Fruit fly (Drosophila melanogaster) whole organism, prepupa: ENCODE measurements around the gene Cyt-c1L.

Experiments used
- Blimp-1 ChIP-seq: fragments of 200-800 bp; sonication (Bioruptor generic); optimal IDR thresholded peaks from 3 replicates; lab custom pipeline; 2017; ENCODE audit warnings: missing biosample characterization, missing genetic modification characterization, mild to moderate bottlenecking, moderate library complexity, missing genetic modification reagents
- CG10669 ChIP-seq: fragments of 200-800 bp; sonication (Bioruptor generic); optimal IDR thresholded peaks from 3 replicates; lab custom pipeline; 2018; ENCODE audit warnings: missing biosample characterization, mild to moderate bottlenecking, missing genetic modification characterization, moderate library complexity
- CG11762 ChIP-seq: fragments of 200-800 bp; sonication (Bioruptor generic); optimal IDR thresholded peaks from 3 replicates; lab custom pipeline; 2016; ENCODE audit warnings: missing biosample characterization, missing genetic modification characterization; ENCODE audit not compliant: insufficient read depth
- CG11902 ChIP-seq: fragments of 200-800 bp; sonication (Bioruptor generic); optimal IDR thresholded peaks from 3 replicates; lab custom pipeline; 2016; ENCODE audit warnings: missing biosample characterization, missing genetic modification characterization
- CG15336 ChIP-seq: fragments of 200-800 bp; sonication (Bioruptor generic); IDR thresholded peaks from 2 replicates; pipeline ENCODE4 v1.3.6; 2022; ENCODE audit warnings: missing biosample characterization, missing genetic modification characterization
- CG1621 ChIP-seq: fragments of 200-800 bp; sonication (Bioruptor generic); optimal IDR thresholded peaks from 3 replicates; lab custom pipeline; 2018; ENCODE audit warnings: missing biosample characterization, mild to moderate bottlenecking, missing genetic modification characterization
- CG16779 ChIP-seq: fragments of 200-800 bp; sonication (Bioruptor generic); optimal IDR thresholded peaks from 3 replicates; lab custom pipeline; 2017; ENCODE audit warnings: missing biosample characterization, mild to moderate bottlenecking, missing genetic modification characterization
- CG31627 ChIP-seq: fragments of 200-800 bp; sonication (Bioruptor generic); optimal IDR thresholded peaks from 3 replicates; lab custom pipeline; 2016; ENCODE audit warnings: missing biosample characterization, missing genetic modification characterization
- CG34406 ChIP-seq: fragments of 200-800 bp; sonication (Bioruptor generic); optimal IDR thresholded peaks from 3 replicates; lab custom pipeline; 2016; ENCODE audit warnings: missing biosample characterization, missing genetic modification characterization
- CG3919 ChIP-seq: fragments of 200-800 bp; sonication (Bioruptor generic); optimal IDR thresholded peaks from 3 replicates; lab custom pipeline; 2016; ENCODE audit warnings: missing biosample characterization, missing genetic modification characterization
- CG4318 ChIP-seq: fragments of 200-800 bp; sonication (Bioruptor generic); optimal IDR thresholded peaks from 3 replicates; lab custom pipeline; 2017; ENCODE audit warnings: missing biosample characterization, mild to moderate bottlenecking, missing genetic modification characterization
- CG6163 ChIP-seq: fragments of 200-800 bp; sonication (Bioruptor generic); IDR thresholded peaks from 3 replicates; pipeline ENCODE4 v1.3.6; 2022; ENCODE audit warnings: missing biosample characterization, missing genetic modification characterization
- CG6792 ChIP-seq: fragments of 200-800 bp; sonication (Bioruptor generic); optimal IDR thresholded peaks from 3 replicates; lab custom pipeline; 2016; ENCODE audit warnings: missing biosample characterization, missing genetic modification characterization
- CG6808 ChIP-seq: fragments of 200-800 bp; sonication (Bioruptor generic); optimal IDR thresholded peaks from 3 replicates; lab custom pipeline; 2017; ENCODE audit warnings: missing biosample characterization, missing genetic modification characterization, mild to moderate bottlenecking, moderate library complexity, missing genetic modification reagents
- CG6854 ChIP-seq: fragments of 200-800 bp; sonication (Bioruptor generic); optimal IDR thresholded peaks from 2 replicates; lab custom pipeline; 2017; ENCODE audit warnings: missing biosample characterization, mild to moderate bottlenecking, missing genetic modification characterization
- CG8319 ChIP-seq: fragments of 200-800 bp; sonication (Bioruptor generic); optimal IDR thresholded peaks from 3 replicates; lab custom pipeline; 2016; ENCODE audit warnings: missing biosample characterization, missing genetic modification characterization
- CG8632 ChIP-seq: fragments of 200-800 bp; sonication (Bioruptor generic); optimal IDR thresholded peaks from 3 replicates; lab custom pipeline; 2016; ENCODE audit warnings: missing biosample characterization, missing genetic modification characterization
- Eip75B ChIP-seq: fragments of 200-800 bp; sonication (Bioruptor generic); optimal IDR thresholded peaks from 3 replicates; lab custom pipeline; 2016; ENCODE audit warnings: missing biosample characterization, missing genetic modification characterization
- Eip78C ChIP-seq: fragments of 200-800 bp; sonication (Bioruptor generic); peaks from one replicate; lab custom pipeline; 2016; ENCODE audit warnings: missing biosample characterization, missing genetic modification characterization
- Ets21C ChIP-seq: fragments of 200-800 bp; sonication (Bioruptor generic); optimal IDR thresholded peaks from 3 replicates; lab custom pipeline; 2016; ENCODE audit warnings: missing biosample characterization, missing genetic modification characterization
- Ets96B ChIP-seq: fragments of 200-800 bp; optimal IDR thresholded peaks from 2 replicates; lab custom pipeline; 2019; ENCODE audit warnings: missing biosample characterization, mild to moderate bottlenecking, missing genetic modification characterization, moderate library complexity
- Gug ChIP-seq: fragments of 200-800 bp; sonication (Bioruptor generic); IDR thresholded peaks from 2 replicates; pipeline ENCODE4 v1.3.6; 2022; ENCODE audit warnings: missing biosample characterization, missing genetic modification characterization
- Hr38 ChIP-seq: sonication (Bioruptor generic); optimal IDR thresholded peaks from 2 replicates; lab custom pipeline; 2016; ENCODE audit warnings: missing biosample characterization, missing genetic modification characterization
- Hr39 ChIP-seq: fragments of 200-800 bp; sonication (Bioruptor generic); optimal IDR thresholded peaks from 2 replicates; lab custom pipeline; 2016; ENCODE audit warnings: missing biosample characterization, missing genetic modification characterization
- Hr4 ChIP-seq: fragments of 200-800 bp; sonication (Bioruptor generic); optimal IDR thresholded peaks from 3 replicates; lab custom pipeline; 2016; ENCODE audit warnings: missing biosample characterization, missing genetic modification characterization
- Met ChIP-seq: fragments of 200-800 bp; sonication (Bioruptor generic); optimal IDR thresholded peaks from 3 replicates; lab custom pipeline; 2016; ENCODE audit warnings: missing biosample characterization, missing genetic modification characterization
- OdsH ChIP-seq: fragments of 200-800 bp; sonication (Bioruptor generic); optimal IDR thresholded peaks from 3 replicates; lab custom pipeline; 2016; ENCODE audit warnings: missing biosample characterization, missing genetic modification characterization
- Smox ChIP-seq: fragments of 200-800 bp; sonication (Bioruptor generic); optimal IDR thresholded peaks from 3 replicates; lab custom pipeline; 2016; ENCODE audit warnings: missing biosample characterization, missing genetic modification characterization
- Sox102F ChIP-seq: fragments of 200-800 bp; sonication (Bioruptor generic); optimal IDR thresholded peaks from 2 replicates; lab custom pipeline; 2016; ENCODE audit warnings: missing biosample characterization, mild to moderate bottlenecking, missing genetic modification characterization
- Sox14 ChIP-seq: fragments of 200-800 bp; sonication (Bioruptor generic); optimal IDR thresholded peaks from 3 replicates; lab custom pipeline; 2016; ENCODE audit warnings: missing biosample characterization, missing genetic modification characterization
- acj6 ChIP-seq: fragments of 200-800 bp; sonication (Bioruptor generic); optimal IDR thresholded peaks from 3 replicates; lab custom pipeline; 2016; ENCODE audit warnings: missing biosample characterization, missing genetic modification characterization
- cyc ChIP-seq: fragments of 200-800 bp; sonication (Bioruptor generic); optimal IDR thresholded peaks from 3 replicates; lab custom pipeline; 2016; ENCODE audit warnings: missing biosample characterization, missing genetic modification characterization
- dac ChIP-seq: fragments of 200-800 bp; sonication (Bioruptor generic); optimal IDR thresholded peaks from 2 replicates; lab custom pipeline; 2017; ENCODE audit warnings: missing biosample characterization, mild to moderate bottlenecking, missing genetic modification characterization
- dsx ChIP-seq: fragments of 200-800 bp; optimal IDR thresholded peaks from 3 replicates; lab custom pipeline; 2019; ENCODE audit warnings: missing biosample characterization, mild to moderate bottlenecking, missing genetic modification characterization, moderate library complexity; ENCODE audit not compliant: poor library complexity, severe bottlenecking
- eg ChIP-seq: fragments of 200-800 bp; sonication (Bioruptor generic); IDR thresholded peaks from 3 replicates; pipeline ENCODE4 v1.3.6; 2022; ENCODE audit warnings: missing biosample characterization, missing genetic modification characterization
- fd59A ChIP-seq: fragments of 200-800 bp; sonication (Bioruptor generic); optimal IDR thresholded peaks from 2 replicates; lab custom pipeline; 2017; ENCODE audit warnings: missing biosample characterization, mild to moderate bottlenecking, missing genetic modification characterization, missing genetic modification reagents
- fkh ChIP-seq: fragments of 200-800 bp; sonication (Bioruptor generic); optimal IDR thresholded peaks from 3 replicates; lab custom pipeline; 2017; ENCODE audit warnings: missing biosample characterization, mild to moderate bottlenecking, missing genetic modification characterization, moderate library complexity
- net ChIP-seq: fragments of 200-800 bp; sonication (Bioruptor generic); optimal IDR thresholded peaks from 3 replicates; lab custom pipeline; 2016; ENCODE audit warnings: missing biosample characterization, missing genetic modification characterization
- spab ChIP-seq: fragments of 200-800 bp; sonication (Bioruptor generic); optimal IDR thresholded peaks from 2 replicates; lab custom pipeline; 2017; ENCODE audit warnings: missing biosample characterization, mild to moderate bottlenecking, missing genetic modification characterization, missing genetic modification reagents
- ss ChIP-seq, 2 experiments: fragments of 200-800 bp; sonication (Bioruptor generic); optimal IDR thresholded peaks; 2 replicates in 1 of 2; 3 replicates in 1 of 2; lab custom pipeline; 2017 to 2018; ENCODE audit warnings: mild to moderate bottlenecking in 2 of 2, missing biosample characterization in 2 of 2, missing genetic modification characterization in 2 of 2, moderate library complexity in 1 of 2
- svp ChIP-seq: fragments of 200-800 bp; sonication (Bioruptor generic); peaks from one replicate; lab custom pipeline; 2016; ENCODE audit warnings: missing biosample characterization, missing genetic modification characterization
- topi ChIP-seq: fragments of 200-800 bp; sonication (Bioruptor generic); optimal IDR thresholded peaks from 3 replicates; lab custom pipeline; 2016; ENCODE audit warnings: missing biosample characterization, missing genetic modification characterization

The Cyt-c1L gene

dm6 chr3R:29196967-29197611, 6.8 kb downstream of the Cyt-c1L start, which contains the start of gene CG14515 (continued):
- TF ChIP-seq CG16779 (no peak), CG4318 (GFP tag; lab: Kevin White, UChicago) (no peak), Sox102F (GFP tag; lab: Kevin White, UChicago) (no peak)

- TF ChIP-seq Ets96B (tag; lab: Kevin White, UChicago): no peak
- peak; percentile 40 for TF ChIP-seq svp (GFP tag; lab: Kevin White, UChicago)
Measured at dm6 chr3R:29194957-29195356, 9.0 kb downstream of the Cyt-c1L start, which contains the start of gene jus. TSS of gene jus (minus strand) at chr3R:29194994.

DNA sequence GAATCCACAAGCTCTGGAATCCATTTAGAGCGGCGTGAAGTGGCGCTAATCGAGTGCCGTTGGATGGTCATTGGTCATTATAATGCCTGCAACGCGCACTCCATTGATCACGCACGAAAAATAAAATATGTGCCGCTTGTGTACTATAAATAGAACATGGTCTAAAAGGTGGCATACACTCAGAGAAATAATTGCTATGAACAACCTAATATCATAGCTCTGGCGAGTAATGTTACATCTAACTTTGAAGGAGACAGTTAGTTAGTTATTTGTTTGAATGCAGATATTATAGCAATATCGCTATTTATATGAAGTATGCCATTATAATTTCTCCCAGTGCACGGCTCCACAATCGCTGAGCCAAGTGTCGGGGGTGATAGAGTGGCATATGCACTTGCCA, 12.9 kb downstream of the Cyt-c1L start:
- TF ChIP-seq cyc (GFP tag; lab: Kevin White, UChicago) (no peak), dsx (no peak), svp (GFP tag; lab: Kevin White, UChicago) (peak; percentile 45), CG8632 (GFP tag; lab: Kevin White, UChicago) (no peak), Hr38 (GFP tag; lab: Kevin White, UChicago) (no peak), Ets21C (no peak), Gug (GFP tag; lab: Robert Waterston, UW) (no peak), Hr4 (GFP tag; lab: Kevin White, UChicago) (peak; percentile 8), CG11762 (no peak), CG34406 (GFP tag; lab: Kevin White, UChicago) (no peak), Blimp-1 (GFP tag; lab: Kevin White, UChicago) (no peak), CG11902 (GFP tag; lab: Kevin White, UChicago) (no peak), eg (GFP tag; lab: Robert Waterston, UW) (peak; percentile 28; the same call in 1 of the 3 replicates), CG6808 (GFP tag; lab: Kevin White, UChicago) (no peak), CG15336 (no peak), Eip78C (GFP tag; lab: Kevin White, UChicago) (no peak)

dm6 chr3R:29164930-29165693, 38.8 kb downstream of the Cyt-c1L start, which contains the start of gene CG11898:
TSS of gene CG11898 (plus strand) at chr3R:29165643.
- TF ChIP-seq CG10669 (GFP tag; lab: Kevin White, UChicago) (no peak), eg (GFP tag; lab: Robert Waterston, UW) (no peak), CG11902 (GFP tag; lab: Kevin White, UChicago) (no peak), CG34406 (GFP tag; lab: Kevin White, UChicago) (peak; percentile 18), Ets21C (peak; percentile 28), CG6854 (GFP tag; lab: Kevin White, UChicago) (no peak), Sox102F (GFP tag; lab: Kevin White, UChicago) (peak; percentile 61), CG3919 (no peak), Eip75B (GFP tag; lab: Kevin White, UChicago) (peak; percentile 11), cyc (GFP tag; lab: Kevin White, UChicago) (no peak), CG8319 (GFP tag; lab: Kevin White, UChicago) (no peak), CG6808 (GFP tag; lab: Kevin White, UChicago) (no peak), CG1621 (tag; lab: Kevin White, UChicago) (no peak), net (no peak), svp (GFP tag; lab: Kevin White, UChicago) (peak; percentile 81), dac (GFP tag; lab: Kevin White, UChicago) (no peak), CG6163 (GFP tag; lab: Robert Waterston, UW) (peak; percentile 21; the same call in 1 of the 3 replicates), CG6792 (peak; percentile 28), topi (GFP tag; lab: Kevin White, UChicago) (peak; percentile 52), Eip78C (GFP tag; lab: Kevin White, UChicago) (no peak), Sox14 (GFP tag; lab: Kevin White, UChicago) (peak; percentile 22), acj6 (GFP tag; lab: Kevin White, UChicago) (no peak), Ets96B (tag; lab: Kevin White, UChicago) (no peak), Smox (peak; percentile 61), Hr39 (peak; percentile 34), ss (GFP tag; optimal IDR thresholded peaks at IDR 0.05; lab: Kevin White, UChicago) (no peak), CG16779 (no peak), spab (GFP tag; lab: Kevin White, UChicago) (no peak), fkh (GFP tag; lab: Kevin White, UChicago) (no peak), OdsH (GFP tag; lab: Kevin White, UChicago) (no peak), fd59A (GFP tag; lab: Kevin White, UChicago) (no peak), Gug (GFP tag; lab: Robert Waterston, UW) (no peak), Met (GFP tag; lab: Kevin White, UChicago) (peak; percentile 62), CG31627 (GFP tag; lab: Kevin White, UChicago) (peak; percentile 37), dsx (no peak)
